Fruit fly (Drosophila melanogaster) whole organism, embryonic: ENCODE measurements around the gene CG46462.

Experiments used
- B-H2 ChIP-seq: fragments of 200-800 bp; sonication (Bioruptor generic); optimal IDR thresholded peaks from 2 replicates; lab custom pipeline; 2018; ENCODE audit warnings: missing biosample characterization, mild to moderate bottlenecking, missing genetic modification characterization
- Bgb ChIP-seq: fragments of 200-800 bp; sonication (Bioruptor generic); IDR thresholded peaks from 2 replicates; pipeline ENCODE4 v1.3.6; 2022; ENCODE audit warnings: missing biosample characterization, missing genetic modification characterization; ENCODE audit not compliant: partially characterized antibody
- Bteb2 ChIP-seq: fragments of 200-800 bp; sonication (Bioruptor generic); optimal IDR thresholded peaks from 2 replicates; lab custom pipeline; 2016; ENCODE audit warnings: missing biosample characterization, missing genetic modification characterization
- CG10431 ChIP-seq: fragments of 200-800 bp; sonication (Bioruptor generic); optimal IDR thresholded peaks from 3 replicates; lab custom pipeline; 2018; ENCODE audit warnings: missing biosample characterization, mild to moderate bottlenecking, missing genetic modification characterization
- CG11085 ChIP-seq: fragments of 200-800 bp; sonication (Bioruptor generic); IDR thresholded peaks from 2 replicates; pipeline ENCODE4 v1.3.6; 2022; ENCODE audit warnings: missing biosample characterization, missing genetic modification characterization
- CG11695 ChIP-seq: fragments of 200-800 bp; sonication (Bioruptor generic); IDR thresholded peaks from 3 replicates; pipeline ENCODE4 v1.3.6; 2022; ENCODE audit warnings: missing biosample characterization, missing genetic modification characterization
- CG12236 ChIP-seq: fragments of 200-800 bp; sonication (Bioruptor generic); optimal IDR thresholded peaks from 2 replicates; lab custom pipeline; 2016; ENCODE audit warnings: missing biosample characterization, missing genetic modification characterization
- CG12299 ChIP-seq: fragments of 200-800 bp; sonication (Bioruptor generic); optimal IDR thresholded peaks from 2 replicates; lab custom pipeline; 2018; ENCODE audit warnings: missing biosample characterization, mild to moderate bottlenecking, missing genetic modification characterization
- CG14441 ChIP-seq: fragments of 200-800 bp; sonication (Bioruptor generic); IDR thresholded peaks from 2 replicates; pipeline ENCODE4 v1.3.6; 2022; ENCODE audit warnings: missing biosample characterization, missing genetic modification characterization
- CG1529 ChIP-seq: fragments of 200-800 bp; sonication (Bioruptor generic); optimal IDR thresholded peaks from 3 replicates; lab custom pipeline; 2018; ENCODE audit warnings: missing biosample characterization, missing genetic modification characterization
- CG30020 ChIP-seq: fragments of 200-800 bp; optimal IDR thresholded peaks from 2 replicates; lab custom pipeline; 2019; ENCODE audit warnings: missing biosample characterization, mild to moderate bottlenecking, missing genetic modification characterization, moderate library complexity
- CG30403 ChIP-seq: fragments of 200-800 bp; sonication (Bioruptor generic); optimal IDR thresholded peaks from 3 replicates; lab custom pipeline; 2016; ENCODE audit warnings: missing biosample characterization, missing genetic modification characterization
- CG3065 ChIP-seq: fragments of 200-800 bp; sonication (Bioruptor generic); optimal IDR thresholded peaks from 2 replicates; lab custom pipeline; 2016; ENCODE audit warnings: missing biosample characterization, missing genetic modification characterization
- CG4617 ChIP-seq: fragments of 200-800 bp; sonication (Bioruptor generic); optimal IDR thresholded peaks from 3 replicates; lab custom pipeline; 2016; ENCODE audit warnings: missing biosample characterization, missing genetic modification characterization, borderline replicate concordance
- CG6175 ChIP-seq: fragments of 200-800 bp; sonication (Bioruptor generic); IDR thresholded peaks from 3 replicates; pipeline ENCODE4 v1.3.6; 2022; ENCODE audit warnings: missing biosample characterization, missing genetic modification characterization
- CG6683 ChIP-seq: fragments of 200-800 bp; sonication (Bioruptor generic); optimal IDR thresholded peaks from 2 replicates; lab custom pipeline; 2017; ENCODE audit warnings: missing biosample characterization, mild to moderate bottlenecking, missing genetic modification characterization, missing genetic modification reagents
- CG7745 ChIP-seq: fragments of 200-800 bp; sonication (Bioruptor generic); optimal IDR thresholded peaks from 2 replicates; lab custom pipeline; 2018; ENCODE audit warnings: missing biosample characterization, mild to moderate bottlenecking, missing genetic modification characterization, moderate library complexity
- CG9437 ChIP-seq: fragments of 200-800 bp; sonication (Bioruptor generic); optimal IDR thresholded peaks from 2 replicates; lab custom pipeline; 2018; ENCODE audit warnings: missing biosample characterization, mild to moderate bottlenecking, missing genetic modification characterization
- CHES-1-like ChIP-seq: fragments of 200-800 bp; sonication (Bioruptor generic); optimal IDR thresholded peaks from 2 replicates; lab custom pipeline; 2016; ENCODE audit warnings: missing biosample characterization, missing genetic modification characterization
- Dad ChIP-seq: fragments of 200-800 bp; sonication (Bioruptor generic); optimal IDR thresholded peaks from 3 replicates; lab custom pipeline; 2016; ENCODE audit warnings: missing biosample characterization, missing genetic modification characterization
- Doc2 ChIP-seq: fragments of 200-800 bp; sonication (Bioruptor generic); IDR thresholded peaks from 2 replicates; pipeline ENCODE4 v1.3.6; 2022; ENCODE audit warnings: missing biosample characterization, missing genetic modification characterization
- HLH54F ChIP-seq: fragments of 200-800 bp; sonication (Bioruptor generic); optimal IDR thresholded peaks from 3 replicates; lab custom pipeline; 2016; ENCODE audit warnings: missing biosample characterization, missing genetic modification characterization
- Hmx ChIP-seq: fragments of 200-800 bp; sonication (Bioruptor generic); optimal IDR thresholded peaks from 2 replicates; lab custom pipeline; 2016; ENCODE audit warnings: missing biosample characterization, missing genetic modification characterization
- Lpt ChIP-seq: fragments of >200 bp; optimal IDR thresholded peaks from 2 replicates; lab custom pipeline; 2018; ENCODE audit warnings: missing biosample characterization, missing genetic modification characterization
- NK7.1 ChIP-seq: fragments of 200-800 bp; sonication (Bioruptor generic); optimal IDR thresholded peaks from 3 replicates; lab custom pipeline; 2016; ENCODE audit warnings: missing biosample characterization, missing genetic modification characterization
- Opbp ChIP-seq: fragments of 200-800 bp; sonication (Bioruptor generic); IDR thresholded peaks from 3 replicates; pipeline ENCODE4 v1.3.6; 2022; ENCODE audit warnings: missing biosample characterization, missing genetic modification characterization; ENCODE audit not compliant: partially characterized antibody
- Sin3A ChIP-seq: fragments of >200 bp; optimal IDR thresholded peaks from 2 replicates; lab custom pipeline; 2018
- Sry-β ChIP-seq: fragments of 200-800 bp; sonication (Bioruptor generic); optimal IDR thresholded peaks from 2 replicates; lab custom pipeline; 2018; ENCODE audit warnings: missing biosample characterization, mild to moderate bottlenecking, missing genetic modification characterization, moderate library complexity
- Vsx1 ChIP-seq: fragments of 200-800 bp; sonication (Bioruptor generic); optimal IDR thresholded peaks from 2 replicates; lab custom pipeline; 2017; ENCODE audit warnings: missing biosample characterization, mild to moderate bottlenecking, missing genetic modification characterization, missing genetic modification reagents
- amos ChIP-seq: fragments of 200-800 bp; sonication (Bioruptor generic); IDR thresholded peaks from 2 replicates; pipeline ENCODE4 v1.3.6; 2022; ENCODE audit warnings: missing biosample characterization, missing genetic modification characterization; ENCODE audit not compliant: partially characterized antibody
- bigmax ChIP-seq: fragments of 200-800 bp; sonication (Bioruptor generic); optimal IDR thresholded peaks from 2 replicates; lab custom pipeline; 2018; ENCODE audit warnings: missing biosample characterization, mild to moderate bottlenecking, missing genetic modification characterization
- br ChIP-seq: fragments of >200 bp; optimal IDR thresholded peaks from 2 replicates; lab custom pipeline; 2017
- crc ChIP-seq: fragments of 200-800 bp; sonication (Bioruptor generic); optimal IDR thresholded peaks from 2 replicates; lab custom pipeline; 2016; ENCODE audit warnings: missing biosample characterization, missing genetic modification characterization
- croc ChIP-seq: fragments of 200-800 bp; sonication (Bioruptor generic); conservative IDR thresholded peaks from 3 replicates; pipeline ENCODE4 v1.3.6; 2022; ENCODE audit warnings: missing biosample characterization, missing genetic modification characterization
- en ChIP-seq: fragments of 200-800 bp; sonication (Bioruptor generic); optimal IDR thresholded peaks from 2 replicates; lab custom pipeline; 2016; ENCODE audit warnings: missing biosample characterization, missing genetic modification characterization
- eve ChIP-seq, 2 experiments: fragments of >200 bp; optimal IDR thresholded peaks; 2 replicates each; lab custom pipeline; 2017; ENCODE audit warnings: missing biosample characterization in 2 of 2, missing genetic modification characterization in 2 of 2
- gem ChIP-seq: fragments of 200-800 bp; sonication (Bioruptor generic); optimal IDR thresholded peaks from 2 replicates; lab custom pipeline; 2019; ENCODE audit warnings: missing biosample characterization, mild to moderate bottlenecking, missing genetic modification characterization, moderate library complexity
- gsb-n ChIP-seq: fragments of 200-800 bp; sonication (Bioruptor generic); optimal IDR thresholded peaks from 3 replicates; lab custom pipeline; 2018; ENCODE audit warnings: missing biosample characterization, mild to moderate bottlenecking, missing genetic modification characterization
- hkb ChIP-seq, 2 experiments: fragments of 200-800 bp in 1 of 2; fragments of >200 bp in 1 of 2; sonication (Bioruptor generic) in 1 of 2; IDR thresholded peaks in 1 of 2; optimal IDR thresholded peaks in 1 of 2; 2 replicates each; pipeline versions ENCODE4 v1.3.6 to Lab custom; 2017 to 2022; ENCODE audit warnings: missing biosample characterization in 1 of 2, missing genetic modification characterization in 1 of 2
- jumu ChIP-seq: fragments of 200-800 bp; sonication (Bioruptor generic); optimal IDR thresholded peaks from 3 replicates; lab custom pipeline; 2016; ENCODE audit warnings: missing biosample characterization, missing genetic modification characterization
- kah ChIP-seq: fragments of 200-800 bp; sonication (Bioruptor generic); optimal IDR thresholded peaks from 2 replicates; lab custom pipeline; 2018; ENCODE audit warnings: missing biosample characterization, mild to moderate bottlenecking, missing genetic modification characterization
- lab ChIP-seq: fragments of 200-800 bp; sonication (Bioruptor generic); optimal IDR thresholded peaks from 3 replicates; lab custom pipeline; 2017; ENCODE audit warnings: missing biosample characterization, missing genetic modification characterization, mild to moderate bottlenecking, moderate library complexity, missing genetic modification reagents
- lmd ChIP-seq: fragments of 200-800 bp; sonication (Bioruptor generic); IDR thresholded peaks from 2 replicates; pipeline ENCODE4 v1.3.6; 2022; ENCODE audit warnings: missing biosample characterization, missing genetic modification characterization
- oc ChIP-seq: fragments of 200-800 bp; sonication (Bioruptor generic); optimal IDR thresholded peaks from 2 replicates; lab custom pipeline; 2018; ENCODE audit warnings: missing biosample characterization, mild to moderate bottlenecking, missing genetic modification characterization, moderate library complexity
- onecut ChIP-seq: fragments of 200-800 bp; sonication (Bioruptor generic); IDR thresholded peaks from 2 replicates; pipeline ENCODE4 v1.3.6; 2022; ENCODE audit warnings: missing biosample characterization, missing genetic modification characterization
- org-1 ChIP-seq: fragments of 200-800 bp; sonication (Bioruptor generic); optimal IDR thresholded peaks from 2 replicates; lab custom pipeline; 2017; ENCODE audit warnings: missing biosample characterization, missing genetic modification characterization
- sisA ChIP-seq: fragments of 200-800 bp; sonication (Bioruptor generic); IDR thresholded peaks from 2 replicates; pipeline ENCODE4 v1.3.6; 2022; ENCODE audit warnings: missing biosample characterization, missing genetic modification characterization
- stc ChIP-seq: fragments of 200-800 bp; sonication (Bioruptor generic); IDR thresholded peaks from 2 replicates; pipeline ENCODE4 v1.3.6; 2022; ENCODE audit warnings: missing biosample characterization, missing genetic modification characterization
- vvl ChIP-seq: fragments of 200-800 bp; sonication (Bioruptor generic); IDR thresholded peaks from 2 replicates; pipeline ENCODE4 v1.3.6; 2022; ENCODE audit warnings: missing biosample characterization, missing genetic modification characterization
- wor ChIP-seq: fragments of 200-800 bp; sonication (Bioruptor generic); IDR thresholded peaks from 2 replicates; pipeline ENCODE4 v1.3.6; 2022; ENCODE audit warnings: missing biosample characterization, missing genetic modification characterization
- yki ChIP-seq: fragments of >200 bp; optimal IDR thresholded peaks from 3 replicates; lab custom pipeline; 2018
- zfh1 ChIP-seq: fragments of 200-800 bp; sonication (Bioruptor generic); IDR thresholded peaks from 3 replicates; pipeline ENCODE4 v1.3.6; 2022; ENCODE audit warnings: missing biosample characterization, missing genetic modification characterization

The CG46462 gene

DNA sequence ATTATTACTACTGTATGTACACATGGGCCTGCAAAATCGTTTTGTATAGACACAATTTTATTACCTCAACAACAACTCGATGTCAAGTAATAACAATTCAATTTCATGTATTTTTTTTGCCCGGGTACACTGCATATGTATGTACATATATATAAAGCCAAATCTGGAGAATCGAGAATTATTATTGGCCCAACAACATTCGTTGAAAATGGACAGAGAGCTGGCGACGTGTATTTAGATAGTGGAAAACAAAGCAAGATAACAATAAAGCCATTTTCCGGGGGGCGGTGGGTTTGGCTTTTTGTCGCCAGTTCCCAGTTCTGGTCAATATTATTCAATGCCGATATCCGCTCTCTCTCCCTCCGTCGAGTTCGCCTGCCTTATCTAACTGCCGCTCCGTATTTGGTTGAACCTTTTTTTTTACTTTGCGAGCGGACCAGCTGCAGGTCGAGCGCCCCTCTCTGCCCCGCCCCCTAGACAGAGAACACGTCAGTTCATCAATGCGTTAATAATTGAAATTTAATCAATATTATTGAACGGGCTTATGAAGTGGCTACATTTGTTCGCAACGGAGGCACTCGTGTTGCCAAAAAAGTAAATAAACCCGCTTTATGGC is 1.7 kb upstream of the CG46462 start (continued):
- 0 out of 2 replicates have a peak, but pooled peaks have one; percentile 7 for TF ChIP-seq Bgb (GFP tag; lab: Robert Waterston, UW)
- no peak for TF ChIP-seq CG6175 (GFP tag; lab: Robert Waterston, UW)
- TF ChIP-seq CHES-1-like (GFP tag; lab: Kevin White, UChicago): no peak
- TF ChIP-seq CG11085 (GFP tag; lab: Robert Waterston, UW): no peak
- no peak for TF ChIP-seq en
- no peak for TF ChIP-seq Sry-β
- no peak for TF ChIP-seq CG9437
- no peak for TF ChIP-seq Bteb2 (GFP tag; lab: Kevin White, UChicago)
- TF ChIP-seq vvl (GFP tag; lab: Robert Waterston, UW): no peak
- TF ChIP-seq stc: no peak
- no peak for TF ChIP-seq HLH54F (GFP tag; lab: Kevin White, UChicago)
- TF ChIP-seq CG1529 (GFP tag; lab: Kevin White, UChicago): no peak
- TF ChIP-seq CG30403 (GFP tag; lab: Kevin White, UChicago): no peak
- TF ChIP-seq Sin3A (lab: Kevin White, UChicago): no peak
- TF ChIP-seq Lpt (GFP tag; lab: Kevin White, UChicago): no peak
- TF ChIP-seq zfh1 (GFP tag; lab: Robert Waterston, UW): no peak
- no peak for TF ChIP-seq onecut
- TF ChIP-seq gsb-n (tag; lab: Kevin White, UChicago): no peak
- no peak for TF ChIP-seq CG3065 (GFP tag; lab: Kevin White, UChicago)
- TF ChIP-seq hkb (optimal IDR thresholded peaks at IDR 0.05; lab: Kevin White, UChicago): no peak
- 0 out of 2 replicates have a peak, but pooled peaks have one; percentile 10 for TF ChIP-seq hkb (GFP tag; IDR thresholded peaks at IDR 0.05; lab: Robert Waterston, UW)
- no peak for TF ChIP-seq amos
- TF ChIP-seq org-1: no peak
- no peak for TF ChIP-seq oc (tag; lab: Kevin White, UChicago)
- TF ChIP-seq CG7745: no peak
- no peak for TF ChIP-seq croc (GFP tag; lab: Robert Waterston, UW)
- no peak for TF ChIP-seq CG4617
- no peak for TF ChIP-seq NK7.1 (GFP tag; lab: Kevin White, UChicago)
- peak; percentile 23 for TF ChIP-seq CG10431 (GFP tag; lab: Kevin White, UChicago)
- no peak for TF ChIP-seq CG12299
- TF ChIP-seq B-H2 (GFP tag; lab: Kevin White, UChicago): no peak
- no peak for TF ChIP-seq CG6683 (GFP tag; lab: Kevin White, UChicago)
- TF ChIP-seq CG30020 (tag; lab: Kevin White, UChicago): no peak
- no peak for TF ChIP-seq sisA
- TF ChIP-seq kah: no peak
- TF ChIP-seq CG12236 (GFP tag; lab: Kevin White, UChicago): no peak
- TF ChIP-seq Hmx: no peak
- TF ChIP-seq CG11695: no peak
- TF ChIP-seq bigmax (GFP tag; lab: Kevin White, UChicago): no peak
- TF ChIP-seq jumu: no peak
- no peak for TF ChIP-seq wor
- no peak for TF ChIP-seq gem (tag; lab: Kevin White, UChicago)
- TF ChIP-seq Opbp (GFP tag; lab: Robert Waterston, UW): no peak
- TF ChIP-seq crc: no peak
- TF ChIP-seq yki (lab: Kevin White, UChicago): no peak
- TF ChIP-seq Vsx1 (GFP tag; lab: Kevin White, UChicago): no peak
- no peak for TF ChIP-seq lmd (GFP tag; lab: Robert Waterston, UW)
- no peak for TF ChIP-seq Dad (GFP tag; lab: Kevin White, UChicago)
- TF ChIP-seq lab: peak; percentile 64
- no peak for TF ChIP-seq Doc2
- TF ChIP-seq CG14441 (GFP tag; lab: Robert Waterston, UW): peak; percentile 33; the same call in 1 of the 2 replicates
- no peak for TF ChIP-seq br (lab: Kevin White, UChicago)
- no peak for TF ChIP-seq eve (GFP tag; optimal IDR thresholded peaks at IDR 0.05; lab: Kevin White, UChicago)
